Worm (Caenorhabditis elegans): ENCODE results near the gene fbxb-14.

DNA sequence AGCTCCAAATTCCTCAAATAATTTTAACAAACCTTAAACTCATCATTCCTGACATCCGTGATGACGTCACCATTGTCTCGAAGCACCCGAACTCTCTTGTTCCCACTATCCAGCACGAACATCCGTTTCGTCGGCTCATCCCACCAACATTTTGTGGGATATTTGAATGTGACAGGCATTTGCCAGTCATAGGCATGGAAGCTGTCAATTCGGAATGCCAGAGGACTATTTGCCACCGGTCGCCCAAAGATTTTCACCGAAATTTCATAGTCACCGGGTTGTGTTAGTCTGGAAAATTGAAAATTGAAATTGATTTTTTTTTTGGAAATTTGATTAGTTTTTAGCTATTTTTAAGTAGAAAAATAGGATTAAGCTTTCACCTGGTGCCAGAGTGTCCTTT lies 14.2 kb upstream of the fbxb-14 start:
- TF ChIP-seq pqm-1 (tag; optimal IDR thresholded peaks at IDR 0.05) (no peak), daf-12 (tag; optimal IDR thresholded peaks at IDR 0.05) (no peak), fkh-10 (GFP tag; optimal IDR thresholded peaks at IDR 0.05) (no peak), zfp-3 (GFP tag; conservative IDR thresholded peaks at IDR 0.05) (no peak), dmd-6 (GFP tag; IDR thresholded peaks at IDR 0.05) (no peak), ztf-11 (tag; optimal IDR thresholded peaks at IDR 0.05) (no peak), zip-2 (tag; optimal IDR thresholded peaks at IDR 0.05) (no peak), snpc-4 (tag; optimal IDR thresholded peaks at IDR 0.05) (no peak)

All from whole organism, L4 larva.